Fruit fly (Drosophila melanogaster) S2 (cell line): ENCODE measurements around the gene crc.

Source experiments
- CG8478 ChIP-seq: fragments of >200 bp; optimal IDR thresholded peaks from 2 replicates; lab custom pipeline; 2018
- CTCF ChIP-seq, 2 experiments: fragments of >200 bp; optimal IDR thresholded peaks; 2 replicates each; lab custom pipeline; 2018

dm6 chr2L:21289101-21289500 lies 21.6 kb upstream of the crc start:
- no peak for TF ChIP-seq CTCF (optimal IDR thresholded peaks at IDR 0.05; lab: Kevin White, UChicago)
- no peak for TF ChIP-seq CG8478 (lab: Kevin White, UChicago)
